Worm (Caenorhabditis elegans) whole organism, young adult: ENCODE data around the gene mab-5.

Experiments used
- aptf-2 ChIP-seq: fragments of 200-800 bp; sonication (Bioruptor generic); conservative IDR thresholded peaks from 2 replicates; pipeline ENCODE4 v1.3.6; 2022; ENCODE audit warnings: missing genetic modification reagents, missing genetic modification characterization, missing compliant biosample characterization
- dpl-1 ChIP-seq: fragments of 150-350 bp; optimal IDR thresholded peaks from 2 replicates; lab custom pipeline; 2014; ENCODE audit warnings: missing biosample characterization, missing genetic modification reagents, missing genetic modification characterization
- efl-1 ChIP-seq: fragments of 150-350 bp; optimal IDR thresholded peaks from 2 replicates; lab custom pipeline; 2014; ENCODE audit warnings: missing biosample characterization, missing genetic modification reagents, missing genetic modification characterization
- nhr-80 ChIP-seq: sonication (generic microtip); optimal IDR thresholded peaks from 2 replicates; lab custom pipeline; 2016; ENCODE audit warnings: missing genetic modification characterization, missing compliant biosample characterization
- repo-1 ChIP-seq: sonication (generic microtip); optimal IDR thresholded peaks from 2 replicates; lab custom pipeline; 2017; ENCODE audit warnings: mild to moderate bottlenecking, missing genetic modification characterization, missing compliant biosample characterization

- TF ChIP-seq aptf-2 (GFP tag; lab: Robert Waterston, UW) (no peak), repo-1 (tag; lab: Kevin White, UChicago) (no peak), dpl-1 (GFP tag; lab: Kevin White, UChicago) (no peak), nhr-80 (tag; lab: Kevin White, UChicago) (no peak), efl-1 (GFP tag; lab: Kevin White, UChicago) (no peak)
These were observed 7.3 kb upstream of the mab-5 start for ce11 chrIII:7790522-7790921.
